Fruit fly (Drosophila melanogaster) whole organism, pupa: Measurements from ENCODE around the gene Miro.

Source experiments
- CG12605 ChIP-seq: fragments of 200-800 bp; sonication (Bioruptor generic); IDR thresholded peaks from 2 replicates; pipeline ENCODE4 v1.3.6; 2022; ENCODE audit warnings: missing biosample characterization, missing genetic modification characterization
- CG14655 ChIP-seq: fragments of 200-800 bp; sonication (Bioruptor generic); optimal IDR thresholded peaks from 3 replicates; lab custom pipeline; 2017; ENCODE audit warnings: mild to moderate bottlenecking, missing biosample characterization, missing genetic modification reagents, missing genetic modification characterization
- CG32121 ChIP-seq: fragments of 200-800 bp; sonication (Bioruptor generic); IDR thresholded peaks from 2 replicates; pipeline ENCODE4 v1.3.6; 2022; ENCODE audit warnings: missing biosample characterization, missing genetic modification characterization
- CG34367 ChIP-seq: fragments of 200-800 bp; sonication (Bioruptor generic); optimal IDR thresholded peaks from 2 replicates; lab custom pipeline; 2018; ENCODE audit warnings: missing biosample characterization, mild to moderate bottlenecking, missing genetic modification characterization
- CG8159 ChIP-seq: fragments of 200-800 bp; sonication (Bioruptor generic); optimal IDR thresholded peaks from 3 replicates; lab custom pipeline; 2018; ENCODE audit warnings: missing biosample characterization, mild to moderate bottlenecking, missing genetic modification characterization, moderate library complexity
- CG8301 ChIP-seq: fragments of 200-800 bp; sonication (Bioruptor generic); optimal IDR thresholded peaks from 2 replicates; lab custom pipeline; 2018; ENCODE audit warnings: missing biosample characterization, mild to moderate bottlenecking, missing genetic modification characterization
- D1 ChIP-seq: fragments of 200-800 bp; sonication (Bioruptor generic); optimal IDR thresholded peaks from 2 replicates; lab custom pipeline; 2018; ENCODE audit warnings: missing biosample characterization, mild to moderate bottlenecking, missing genetic modification characterization, moderate library complexity
- EcR ChIP-seq: fragments of 200-800 bp; sonication (Bioruptor generic); optimal IDR thresholded peaks from 3 replicates; lab custom pipeline; 2019; ENCODE audit warnings: missing biosample characterization, missing genetic modification characterization, mild to moderate bottlenecking, moderate library complexity, missing genetic modification reagents
- Ets98B ChIP-seq: fragments of 200-800 bp; sonication (Bioruptor generic); IDR thresholded peaks from 2 replicates; pipeline ENCODE4 v1.3.6; 2022; ENCODE audit warnings: missing biosample characterization, missing genetic modification characterization
- rn ChIP-seq: fragments of 200-800 bp; sonication (Bioruptor generic); IDR thresholded peaks from 2 replicates; pipeline ENCODE4 v1.3.6; 2022; ENCODE audit warnings: missing biosample characterization, missing genetic modification characterization

DNA sequence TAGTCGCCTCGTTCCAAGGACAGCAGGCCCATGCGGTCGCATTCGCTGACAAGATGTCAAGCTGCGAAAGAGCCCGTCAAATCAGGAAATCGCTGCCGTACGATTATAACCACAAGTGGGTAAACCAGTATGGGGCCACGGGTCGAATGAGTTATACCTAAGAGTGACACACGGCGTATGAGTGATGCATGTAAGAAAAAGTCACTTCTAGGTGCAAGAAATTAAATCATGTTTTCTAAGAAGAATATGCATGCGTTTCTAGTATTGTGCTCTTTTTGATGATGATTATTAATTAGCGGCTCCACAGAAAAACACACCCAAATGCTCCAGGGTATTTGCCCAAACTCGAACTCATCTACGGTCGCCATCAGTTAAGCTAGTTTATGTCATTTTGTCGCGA is 21.0 kb downstream of the Miro start:
- TF ChIP-seq CG12605 (GFP tag; lab: Robert Waterston, UW) (no peak), D1 (no peak), EcR (GFP tag; lab: Kevin White, UChicago) (no peak), rn (no peak), CG14655 (peak; percentile 29), Ets98B (GFP tag; lab: Robert Waterston, UW) (no peak), CG32121 (GFP tag; lab: Robert Waterston, UW) (no peak), CG34367 (tag; lab: Kevin White, UChicago) (no peak), CG8159 (no peak), CG8301 (tag; lab: Kevin White, UChicago) (no peak)
